Worm (Caenorhabditis elegans): ENCODE measurements around the gene W01D2.3.
"Not testable (repeated sequence)": the region's sequence is repeated elsewhere in the genome, so short reads cannot be mapped to it uniquely, and the experiment has no call there.

W01D2.3 gene

DNA sequence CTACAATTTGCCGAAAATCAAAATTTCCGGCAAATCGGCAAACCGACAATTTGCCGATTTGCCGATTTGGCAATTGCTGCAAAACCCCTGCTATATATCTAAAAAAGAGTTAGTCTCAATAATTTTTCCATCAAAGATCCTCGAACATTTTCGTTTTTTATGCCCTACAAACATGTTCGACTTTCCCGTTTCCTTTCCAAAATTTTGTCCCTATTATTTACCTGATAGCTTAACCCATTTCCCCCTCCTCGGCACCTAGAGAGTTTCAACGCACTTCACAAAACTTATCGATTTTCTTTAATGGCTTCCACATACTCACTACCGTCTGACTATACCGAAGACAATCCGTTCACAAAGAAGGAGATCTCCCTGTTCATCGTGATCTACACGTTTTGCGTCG, 4.6 kb upstream of the W01D2.3 start, which contains the start of gene W01D2.6:
W01D2.6 (plus strand) TSS at position 301 of the 400 bp plus-strand sequence.
- no peak for TF ChIP-seq ceh-63 (GFP tag; optimal IDR thresholded peaks at IDR 0.05)
- TF ChIP-seq nhr-237 (tag; optimal IDR thresholded peaks at IDR 0.05): no peak
- TF ChIP-seq nhr-76 (tag; optimal IDR thresholded peaks at IDR 0.05): no peak
- no peak for TF ChIP-seq lsy-2 (tag; optimal IDR thresholded peaks at IDR 0.05)
- TF ChIP-seq ama-1 (optimal IDR thresholded peaks at IDR 0.05): no peak

DNA sequence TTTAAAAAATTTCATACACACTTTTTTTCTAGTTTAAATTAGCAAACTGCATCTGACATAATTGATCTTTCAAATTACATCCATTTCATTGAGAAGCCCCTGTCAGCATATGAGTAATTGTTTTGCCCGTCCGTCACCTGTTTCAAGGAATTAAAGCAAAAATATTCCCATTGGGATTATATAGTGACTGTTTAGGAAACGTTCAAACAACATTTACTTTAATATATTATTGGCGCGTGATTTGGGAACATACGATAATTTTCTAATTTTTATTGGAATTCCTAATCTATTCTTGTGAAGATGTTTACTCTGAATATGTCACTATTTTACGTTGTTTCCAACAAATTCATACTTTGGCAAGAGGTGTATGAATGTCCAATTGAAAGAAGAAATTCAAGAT, 1.6 kb upstream of the W01D2.3 start, which contains the start of gene srt-11:
srt-11 (plus strand) TSS at position 301 of the 400 bp plus-strand sequence.
- no peak for TF ChIP-seq tlp-1 (tag; optimal IDR thresholded peaks at IDR 0.05)
- no peak for TF ChIP-seq aly-2 (tag; optimal IDR thresholded peaks at IDR 0.05)
- peak; percentile 3 for TF ChIP-seq ceh-8 (GFP tag; optimal IDR thresholded peaks at IDR 0.05)
- no peak for TF ChIP-seq pag-3 (tag; optimal IDR thresholded peaks at IDR 0.05; ENCODE audit: borderline replicate concordance, insufficient read depth)
- no peak for TF ChIP-seq fkh-8 (tag; optimal IDR thresholded peaks at IDR 0.05)
- TF ChIP-seq efl-1 (optimal IDR thresholded peaks at IDR 0.05): no peak
- TF ChIP-seq efl-1 (GFP tag; optimal IDR thresholded peaks at IDR 0.05 in 1 of 2): peak in 1 of 2 experiments; percentile 51

DNA sequence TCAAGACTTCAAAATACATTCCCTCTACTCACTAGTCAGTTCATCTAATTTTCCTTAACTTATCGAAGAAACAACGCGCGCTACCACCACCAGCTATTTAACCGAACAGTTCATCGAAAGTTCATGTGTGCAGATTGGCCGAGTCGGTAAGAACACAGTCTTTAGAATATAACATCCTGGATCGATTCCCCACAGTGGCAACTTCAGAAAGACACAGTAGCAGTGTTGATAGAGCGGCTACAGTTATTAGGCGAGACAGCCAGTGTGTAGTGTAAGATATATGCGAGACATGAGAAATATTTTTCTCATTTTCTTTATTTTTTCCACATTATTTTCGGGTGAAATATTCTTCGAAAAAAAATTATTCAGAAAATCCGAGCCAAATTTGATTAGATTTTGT, 1.6 kb downstream of the W01D2.3 start:
- TF ChIP-seq nhr-19 (GFP tag; conservative IDR thresholded peaks at IDR 0.05) (peak; percentile 23; the same call in 1 of the 2 replicates), snpc-4 (tag; optimal IDR thresholded peaks at IDR 0.05) (peak; percentile 17), efl-1 (optimal IDR thresholded peaks at IDR 0.05) (peak in 1 of 2 experiments; percentile 0), snu-23 (GFP tag; optimal IDR thresholded peaks at IDR 0.05) (peak; percentile 36), nhr-85 (tag) (peak; percentile 13), nhr-90 (tag; optimal IDR thresholded peaks at IDR 0.05; ENCODE audit: poor library complexity) (peak; percentile 32), lin-35 (GFP tag; optimal IDR thresholded peaks at IDR 0.05) (peak in 1 of 2 experiments; percentile 18)
- not testable (repeated sequence) for TF ChIP-seq efl-1 (GFP tag; optimal IDR thresholded peaks at IDR 0.05 in 1 of 2)

ce11 chrII:14801086-14801531, 3.0 kb downstream of the W01D2.3 start:
- TF ChIP-seq hlh-4 (tag; optimal IDR thresholded peaks at IDR 0.05) (no peak), lin-39 (tag; optimal IDR thresholded peaks at IDR 0.05) (no peak), lir-3 (tag; optimal IDR thresholded peaks at IDR 0.05; ENCODE audit: poor library complexity) (no peak), nhr-237 (tag; optimal IDR thresholded peaks at IDR 0.05) (no peak), elt-2 (tag; optimal IDR thresholded peaks at IDR 0.05) (no peak), nhr-85 (tag) (no peak), isw-1 (GFP tag; IDR thresholded peaks at IDR 0.05) (peak; percentile 5; the same call in 1 of the 2 replicates), xbp-1 (tag; optimal IDR thresholded peaks at IDR 0.05) (peak; percentile 34), fkh-8 (tag; optimal IDR thresholded peaks at IDR 0.05) (peak; percentile 44), zip-4 (GFP tag; optimal IDR thresholded peaks at IDR 0.05) (no peak), nhr-47 (tag; optimal IDR thresholded peaks at IDR 0.05) (peak; percentile 59), snu-23 (GFP tag; optimal IDR thresholded peaks at IDR 0.05) (peak; percentile 50), mef-2 (tag; optimal IDR thresholded peaks at IDR 0.05) (no peak), dpl-1 (GFP tag; optimal IDR thresholded peaks at IDR 0.05) (peak; percentile 10 to 33 (median 29)), mdl-1 (tag; optimal IDR thresholded peaks at IDR 0.05) (no peak), aly-2 (tag; optimal IDR thresholded peaks at IDR 0.05) (no peak), nhr-77 (tag; optimal IDR thresholded peaks at IDR 0.05) (no peak), ceh-88 (GFP tag; IDR thresholded peaks at IDR 0.05) (no peak), mep-1 (tag; optimal IDR thresholded peaks at IDR 0.05) (no peak), sox-4 (tag; optimal IDR thresholded peaks at IDR 0.05) (no peak), unc-86 (tag; optimal IDR thresholded peaks at IDR 0.05) (peak; percentile 22), snpc-4 (tag; optimal IDR thresholded peaks at IDR 0.05) (peak; percentile 96), fkh-4 (tag; optimal IDR thresholded peaks at IDR 0.05; ENCODE audit: borderline replicate concordance) (no peak), tlp-1 (tag; optimal IDR thresholded peaks at IDR 0.05) (no peak), grh-1 (GFP tag; IDR thresholded peaks at IDR 0.05) (no peak), rnt-1 (tag; optimal IDR thresholded peaks at IDR 0.05) (peak; percentile 62), elt-3 (tag; optimal IDR thresholded peaks at IDR 0.05) (no peak), lin-14 (GFP tag; optimal IDR thresholded peaks at IDR 0.05) (peak; percentile 34), nhr-12 (tag; optimal IDR thresholded peaks at IDR 0.05) (no peak), ces-1 (GFP tag; optimal IDR thresholded peaks at IDR 0.05) (no peak), nhr-28 (tag; optimal IDR thresholded peaks at IDR 0.05) (no peak), lin-13 (GFP tag; optimal IDR thresholded peaks at IDR 0.05) (no peak), Y116A8C.19 (tag; optimal IDR thresholded peaks at IDR 0.05; ENCODE audit: borderline replicate concordance) (no peak), unc-62 (GFP tag; optimal IDR thresholded peaks at IDR 0.05) (no peak), sptf-1 (tag; optimal IDR thresholded peaks at IDR 0.05) (no peak), ceh-8 (GFP tag; optimal IDR thresholded peaks at IDR 0.05) (no peak)

All from whole organism, L1 larva.